Fruit fly (Drosophila melanogaster): Measurements from ENCODE around the gene CG33673.

DNA sequence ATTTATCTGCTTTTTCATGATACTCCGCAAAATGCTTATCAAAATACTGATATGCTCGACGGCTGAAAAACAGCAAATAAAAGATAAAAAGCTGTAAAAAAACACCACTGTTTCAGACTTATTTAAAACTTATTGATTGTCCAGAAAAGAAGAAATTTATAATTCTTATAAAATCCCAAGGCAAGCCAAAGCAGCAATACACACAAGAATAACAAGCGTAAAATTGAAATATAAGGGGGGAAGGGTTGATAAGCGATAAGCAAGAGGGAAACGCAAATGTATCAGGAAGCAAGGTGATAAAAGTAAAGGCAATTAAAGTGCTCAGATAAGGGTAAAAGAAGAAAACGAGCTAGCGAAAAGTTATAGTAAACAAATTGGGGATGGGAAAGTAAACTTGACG, 34.0 kb downstream of the CG33673 start:
- no peak for TF ChIP-seq CG17806 (tag; optimal IDR thresholded peaks at IDR 0.05)
- no peak for TF ChIP-seq CG10348 (GFP tag; IDR thresholded peaks at IDR 0.05)
- TF ChIP-seq CG34367 (tag; optimal IDR thresholded peaks at IDR 0.05): no peak
- TF ChIP-seq CG12605 (GFP tag; IDR thresholded peaks at IDR 0.05): no peak
- TF ChIP-seq gl (tag; optimal IDR thresholded peaks at IDR 0.05): no peak
- no peak for TF ChIP-seq D1 (tag; optimal IDR thresholded peaks at IDR 0.05)
- TF ChIP-seq Snoo (tag; optimal IDR thresholded peaks at IDR 0.05): no peak
- TF ChIP-seq CG9948 (tag; optimal IDR thresholded peaks at IDR 0.05): no peak
- TF ChIP-seq Pif1B (GFP tag; optimal IDR thresholded peaks at IDR 0.05): no peak
- TF ChIP-seq rn (GFP tag; IDR thresholded peaks at IDR 0.05): no peak
- TF ChIP-seq EcR (GFP tag; optimal IDR thresholded peaks at IDR 0.05): no peak
- no peak for TF ChIP-seq CG15710 (tag; optimal IDR thresholded peaks at IDR 0.05)

All from whole organism, pupa.